5 fruit fly cellular contexts compared by ENCODE assay signal in the genomic region with DNA sequence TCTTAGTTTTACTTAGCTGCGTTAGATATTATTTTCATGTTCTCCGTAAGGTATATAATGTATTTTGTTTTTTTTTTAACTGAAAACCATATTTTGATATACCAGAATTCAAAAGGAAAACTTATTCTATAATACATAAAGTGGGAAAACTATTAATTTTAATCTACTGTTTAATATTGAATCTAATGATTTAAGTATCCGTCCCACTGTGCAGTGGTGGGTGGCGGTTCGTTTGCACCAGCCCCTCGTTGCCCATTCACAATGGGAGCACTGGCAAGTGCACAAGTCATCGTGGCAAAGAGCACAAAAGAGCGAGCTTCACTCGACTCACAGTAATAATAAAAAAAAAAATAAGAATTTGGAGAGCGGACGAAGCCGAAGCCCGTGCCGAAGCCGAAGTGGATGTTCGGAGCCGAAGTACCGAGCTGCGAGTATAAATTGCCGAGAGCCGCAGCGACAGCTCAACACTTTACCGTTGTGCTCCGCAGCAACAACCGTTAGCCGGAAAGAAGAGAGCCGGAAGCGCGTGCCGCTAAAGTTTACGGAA.
TF ChIP-seq lines count a peak whose summit lies in the region.

A gene (plus strand): TSS at position 475 of the 547 bp plus-strand sequence.

- no peak for TF ChIP-seq CTCF in whole organism, embryonic (GFP tag; optimal IDR thresholded peaks at IDR 0.05; lab: Kevin White, UChicago)

TF ChIP-seq in whole organism, adult, 20 proteins besides CTCF, POLR2A, EP300 and RAD21 (continues in another document):
- peak; percentile 4 for TF ChIP-seq tj (GFP tag; optimal IDR thresholded peaks at IDR 0.05; lab: Kevin White, UChicago)
- TF ChIP-seq cnc (optimal IDR thresholded peaks at IDR 0.05; lab: Kevin White, UChicago) = no peak
- no peak for TF ChIP-seq Clk (GFP tag; optimal IDR thresholded peaks at IDR 0.05; lab: Kevin White, UChicago)
- peak; percentile 5 for TF ChIP-seq bab1 (GFP tag; optimal IDR thresholded peaks at IDR 0.05; lab: Kevin White, UChicago)
- peak; percentile 44 for TF ChIP-seq ovo (GFP tag; optimal IDR thresholded peaks at IDR 0.05; lab: Kevin White, UChicago)
- peak; percentile 35 for TF ChIP-seq Mnt (GFP tag; optimal IDR thresholded peaks at IDR 0.05; lab: Kevin White, UChicago)
- TF ChIP-seq CG33017 (tag; optimal IDR thresholded peaks at IDR 0.05; lab: Kevin White, UChicago) = no peak
- no peak for TF ChIP-seq CG1620 (GFP tag; optimal IDR thresholded peaks at IDR 0.05; lab: Kevin White, UChicago)
- no peak for TF ChIP-seq CG7045 (GFP tag; optimal IDR thresholded peaks at IDR 0.05; lab: Kevin White, UChicago)
- peak; percentile 17 for TF ChIP-seq toe (GFP tag; optimal IDR thresholded peaks at IDR 0.05; lab: Kevin White, UChicago)
- TF ChIP-seq Crg-1 (GFP tag; optimal IDR thresholded peaks at IDR 0.05; lab: Kevin White, UChicago) = no peak
- TF ChIP-seq CG11617 (GFP tag; optimal IDR thresholded peaks at IDR 0.05; lab: Kevin White, UChicago) = no peak
- TF ChIP-seq Hr96 (GFP tag; optimal IDR thresholded peaks at IDR 0.05; lab: Kevin White, UChicago) = peak; percentile 16
- TF ChIP-seq CG12768 (GFP tag; optimal IDR thresholded peaks at IDR 0.05; lab: Kevin White, UChicago) = peak; percentile 8
- peak; percentile 36 for TF ChIP-seq pad (GFP tag; optimal IDR thresholded peaks at IDR 0.05; lab: Kevin White, UChicago)
- TF ChIP-seq CG7101 (tag; optimal IDR thresholded peaks at IDR 0.05; lab: Kevin White, UChicago) = no peak
- no peak for TF ChIP-seq cic (GFP tag; optimal IDR thresholded peaks at IDR 0.05; lab: Kevin White, UChicago)

TF ChIP-seq in whole organism, embryonic, 481 proteins besides CTCF, POLR2A, EP300 and RAD21 (continues in another document):
- TF ChIP-seq GATAe (GFP tag; conservative IDR thresholded peaks at IDR 0.05; lab: Robert Waterston, UW) (no peak), chif (GFP tag; optimal IDR thresholded peaks at IDR 0.05; lab: Kevin White, UChicago) (no peak), Six4 (GFP tag; optimal IDR thresholded peaks at IDR 0.05; lab: Kevin White, UChicago) (peak; percentile 56), cas (GFP tag; IDR thresholded peaks at IDR 0.05; lab: Robert Waterston, UW) (no peak), exex (tag; optimal IDR thresholded peaks at IDR 0.05; lab: Kevin White, UChicago) (no peak), CG18599 (GFP tag; optimal IDR thresholded peaks at IDR 0.05; lab: Kevin White, UChicago) (no peak), CG2202 (tag; optimal IDR thresholded peaks at IDR 0.05; lab: Kevin White, UChicago) (no peak), repo (GFP tag; optimal IDR thresholded peaks at IDR 0.05; lab: Kevin White, UChicago) (no peak), Dll (GFP tag; IDR thresholded peaks at IDR 0.05; lab: Robert Waterston, UW; ENCODE audit: partially characterized antibody) (no peak; the same call in 3 of the 4 replicates), h (optimal IDR thresholded peaks at IDR 0.05; lab: Kevin White, UChicago) (no peak), shn (GFP tag; optimal IDR thresholded peaks at IDR 0.05; lab: Kevin White, UChicago) (peak; percentile 3), ttk (GFP tag; IDR thresholded peaks at IDR 0.05; lab: Robert Waterston, UW) (no peak), CG10267 (tag; optimal IDR thresholded peaks at IDR 0.05; lab: Kevin White, UChicago) (peak; percentile 28), Ptx1 (GFP tag; IDR thresholded peaks at IDR 0.05; lab: Robert Waterston, UW) (0 out of 2 replicates have a peak, but pooled peaks have one; percentile 37), psq (GFP tag; optimal IDR thresholded peaks at IDR 0.05; lab: Kevin White, UChicago) (no peak), tx (GFP tag; optimal IDR thresholded peaks at IDR 0.05; lab: Kevin White, UChicago) (no peak), CG4707 (GFP tag; optimal IDR thresholded peaks at IDR 0.05; lab: Kevin White, UChicago) (peak; percentile 73)

TF ChIP-seq in whole organism, prepupa, 60 proteins besides CTCF, POLR2A, EP300 and RAD21 (continues in another document):
- TF ChIP-seq Eip93F (GFP tag; optimal IDR thresholded peaks at IDR 0.05; lab: Kevin White, UChicago) (peak; percentile 9), fd59A (GFP tag; optimal IDR thresholded peaks at IDR 0.05; lab: Kevin White, UChicago) (no peak), cyc (GFP tag; optimal IDR thresholded peaks at IDR 0.05; lab: Kevin White, UChicago) (peak; percentile 3), CG11902 (GFP tag; optimal IDR thresholded peaks at IDR 0.05; lab: Kevin White, UChicago) (no peak), CG15336 (GFP tag; IDR thresholded peaks at IDR 0.05; lab: Robert Waterston, UW) (peak; percentile 72), Lpt (GFP tag; optimal IDR thresholded peaks at IDR 0.05; lab: Kevin White, UChicago) (peak; percentile 27), CG11294 (GFP tag; IDR thresholded peaks at IDR 0.05; lab: Robert Waterston, UW) (0 out of 2 replicates have a peak, but pooled peaks have one; percentile 28), Blimp-1 (GFP tag; optimal IDR thresholded peaks at IDR 0.05; lab: Kevin White, UChicago) (no peak), Eip75B (GFP tag; optimal IDR thresholded peaks at IDR 0.05; lab: Kevin White, UChicago) (peak; percentile 49), lz (GFP tag; optimal IDR thresholded peaks at IDR 0.05; lab: Kevin White, UChicago) (peak; percentile 36), Met (GFP tag; optimal IDR thresholded peaks at IDR 0.05; lab: Kevin White, UChicago) (peak; percentile 61), vri (GFP tag; optimal IDR thresholded peaks at IDR 0.05; lab: Kevin White, UChicago) (peak; percentile 24), acj6 (GFP tag; optimal IDR thresholded peaks at IDR 0.05; lab: Kevin White, UChicago) (peak; percentile 46), CG3919 (GFP tag; optimal IDR thresholded peaks at IDR 0.05; lab: Kevin White, UChicago) (peak; percentile 55), OdsH (GFP tag; optimal IDR thresholded peaks at IDR 0.05; lab: Kevin White, UChicago) (peak; percentile 58), CG11762 (GFP tag; optimal IDR thresholded peaks at IDR 0.05; lab: Kevin White, UChicago; ENCODE audit: insufficient read depth) (no peak), Sox102F (GFP tag; optimal IDR thresholded peaks at IDR 0.05; lab: Kevin White, UChicago) (peak; percentile 59)

TF ChIP-seq in whole organism, pupa, 21 proteins besides CTCF, POLR2A, EP300 and RAD21 (continues in another document):
- TF ChIP-seq Ets98B (GFP tag; IDR thresholded peaks at IDR 0.05; lab: Robert Waterston, UW) = peak; percentile 89
- peak; percentile 27 for TF ChIP-seq CG9948 (tag; optimal IDR thresholded peaks at IDR 0.05; lab: Kevin White, UChicago)
- peak; percentile 29 for TF ChIP-seq CG15710 (tag; optimal IDR thresholded peaks at IDR 0.05; lab: Kevin White, UChicago)
- TF ChIP-seq CG17806 (tag; optimal IDR thresholded peaks at IDR 0.05; lab: Kevin White, UChicago) = peak; percentile 51
- peak; percentile 46 for TF ChIP-seq CG14655 (GFP tag; optimal IDR thresholded peaks at IDR 0.05; lab: Kevin White, UChicago)
- peak; percentile 9 for TF ChIP-seq EcR (GFP tag; optimal IDR thresholded peaks at IDR 0.05; lab: Kevin White, UChicago)
- peak; percentile 24; the same call in 1 of the 2 replicates for TF ChIP-seq rn (GFP tag; IDR thresholded peaks at IDR 0.05; lab: Robert Waterston, UW)
- TF ChIP-seq D1 (tag; optimal IDR thresholded peaks at IDR 0.05; lab: Kevin White, UChicago) = peak; percentile 40
- peak; percentile 84 for TF ChIP-seq Pif1A (GFP tag; optimal IDR thresholded peaks at IDR 0.05; lab: Kevin White, UChicago)
- TF ChIP-seq CG34367 (tag; optimal IDR thresholded peaks at IDR 0.05; lab: Kevin White, UChicago) = peak; percentile 47
- peak; percentile 78 for TF ChIP-seq gl (tag; optimal IDR thresholded peaks at IDR 0.05; lab: Kevin White, UChicago)
- TF ChIP-seq CG12605 (GFP tag; IDR thresholded peaks at IDR 0.05; lab: Robert Waterston, UW) = peak; percentile 90
- TF ChIP-seq CG32121 (GFP tag; IDR thresholded peaks at IDR 0.05; lab: Robert Waterston, UW) = peak; percentile 78
- TF ChIP-seq CG8159 (tag; optimal IDR thresholded peaks at IDR 0.05; lab: Kevin White, UChicago) = peak; percentile 51
- TF ChIP-seq fd96Ca (GFP tag; IDR thresholded peaks at IDR 0.05; lab: Robert Waterston, UW) = peak; percentile 81
- TF ChIP-seq Pif1B (GFP tag; optimal IDR thresholded peaks at IDR 0.05; lab: Kevin White, UChicago) = peak; percentile 76
- TF ChIP-seq CG13204 (GFP tag; optimal IDR thresholded peaks at IDR 0.05; lab: Kevin White, UChicago) = peak; percentile 66
- TF ChIP-seq Snoo (tag; optimal IDR thresholded peaks at IDR 0.05; lab: Kevin White, UChicago) = peak; percentile 33
- TF ChIP-seq CG8301 (tag; optimal IDR thresholded peaks at IDR 0.05; lab: Kevin White, UChicago) = peak; percentile 51

TF ChIP-seq in whole organism, wandering third instar larva, 38 proteins besides CTCF, POLR2A, EP300 and RAD21:
- TF ChIP-seq CrebA (GFP tag; optimal IDR thresholded peaks at IDR 0.05; lab: Kevin White, UChicago; ENCODE audit: borderline replicate concordance) (peak; percentile 68), fru (GFP tag; optimal IDR thresholded peaks at IDR 0.05; lab: Kevin White, UChicago) (peak; percentile 74), Vsx2 (GFP tag; optimal IDR thresholded peaks at IDR 0.05; lab: Kevin White, UChicago; ENCODE audit: partially characterized antibody) (no peak), Hnf4 (GFP tag; optimal IDR thresholded peaks at IDR 0.05; lab: Kevin White, UChicago) (no peak), foxo (GFP tag; optimal IDR thresholded peaks at IDR 0.05; lab: Kevin White, UChicago) (peak in 1 of 2 experiments; percentile 14), Rel (GFP tag; optimal IDR thresholded peaks at IDR 0.05; lab: Kevin White, UChicago) (peak; percentile 15), Rel (tag; optimal IDR thresholded peaks at IDR 0.05; lab: Kevin White, UChicago) (no peak), tai (GFP tag; optimal IDR thresholded peaks at IDR 0.05; lab: Kevin White, UChicago) (peak; percentile 36), dl (GFP tag; optimal IDR thresholded peaks at IDR 0.05; lab: Kevin White, UChicago; ENCODE audit: insufficient read depth in 1 of 2, partially characterized antibody in 2 of 2) (peak in 1 of 2 experiments; percentile 52), Dif (GFP tag; optimal IDR thresholded peaks at IDR 0.05; lab: Kevin White, UChicago; ENCODE audit: partially characterized antibody) (peak; percentile 18), h (GFP tag; optimal IDR thresholded peaks at IDR 0.05; lab: Kevin White, UChicago) (peak; percentile 22)
TF ChIP-seq in whole organism, wandering third instar larva: peak in this region for 8.
